Worm (Caenorhabditis elegans): ENCODE results near the gene T13F2.4.
A peak's percentile ranks its signal among the peaks of the same experiment; 100 is the strongest.

Gene T13F2.4

DNA sequence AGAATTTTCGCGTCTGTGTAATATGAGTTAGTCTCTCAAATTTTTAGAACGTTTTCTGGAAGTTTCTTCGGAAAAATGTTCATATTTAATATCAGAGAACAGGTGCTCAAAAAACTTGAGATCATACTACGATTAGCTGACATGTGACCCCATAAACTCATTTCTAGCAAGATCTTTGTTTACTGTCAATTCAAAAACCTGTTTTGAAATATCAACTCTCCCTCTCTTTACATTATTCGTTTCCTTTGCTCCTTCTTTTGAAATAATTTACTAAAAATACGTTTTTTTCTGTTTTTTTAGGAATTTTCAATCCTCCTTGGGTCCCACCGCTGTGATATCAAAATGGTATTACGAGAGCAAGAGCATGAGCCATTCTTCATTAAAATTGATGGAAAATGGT, 9.5 kb downstream of the T13F2.4 start, which contains the start of gene fat-4:
Gene fat-4 (plus strand): TSS at position 301 of the 400 bp plus-strand sequence.
- no peak for TF ChIP-seq ham-2 (GFP tag; optimal IDR thresholded peaks at IDR 0.05)
- TF ChIP-seq unc-62 (GFP tag; optimal IDR thresholded peaks at IDR 0.05): no peak
- TF ChIP-seq drap-1 (GFP tag; optimal IDR thresholded peaks at IDR 0.05): no peak
- TF ChIP-seq nhr-28 (tag; optimal IDR thresholded peaks at IDR 0.05): no peak
- no peak for TF ChIP-seq nhr-76 (tag; optimal IDR thresholded peaks at IDR 0.05)
- TF ChIP-seq elt-1 (tag; optimal IDR thresholded peaks at IDR 0.05; ENCODE audit: borderline replicate concordance, insufficient read depth): no peak
- TF ChIP-seq elt-3 (tag; optimal IDR thresholded peaks at IDR 0.05): no peak
- TF ChIP-seq sptf-1 (tag; optimal IDR thresholded peaks at IDR 0.05): no peak
- no peak for TF ChIP-seq mab-5 (tag; optimal IDR thresholded peaks at IDR 0.05)
- TF ChIP-seq M03D4.4 (tag; optimal IDR thresholded peaks at IDR 0.05): no peak
- no peak for TF ChIP-seq sem-2 (GFP tag; optimal IDR thresholded peaks at IDR 0.05)
- TF ChIP-seq mep-1 (tag; optimal IDR thresholded peaks at IDR 0.05): no peak
- no peak for TF ChIP-seq ztf-11 (tag; optimal IDR thresholded peaks at IDR 0.05)
- no peak for TF ChIP-seq mls-2 (tag; optimal IDR thresholded peaks at IDR 0.05)

DNA sequence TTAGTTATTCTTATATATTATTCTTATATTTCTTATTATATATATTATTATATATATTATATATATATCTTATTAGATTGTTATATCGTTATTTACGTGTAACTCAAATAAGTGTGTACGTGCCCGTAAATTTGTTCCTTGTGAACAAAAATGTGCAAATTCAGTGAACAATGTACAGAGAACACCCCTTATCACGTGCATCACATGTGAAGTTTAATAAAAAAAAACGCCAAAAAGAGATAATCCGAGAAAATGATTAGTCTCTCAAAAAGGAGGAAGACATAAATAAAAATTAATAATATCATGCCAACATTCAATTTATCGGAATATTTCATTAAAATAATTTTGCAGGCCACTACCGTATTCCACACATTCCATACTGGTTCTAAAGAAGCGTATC, 10.1 kb downstream of the T13F2.4 start:
- TF ChIP-seq unc-39 (tag; optimal IDR thresholded peaks at IDR 0.05): no peak
- no peak for TF ChIP-seq flh-1 (GFP tag; optimal IDR thresholded peaks at IDR 0.05)
- TF ChIP-seq nhr-237 (tag; optimal IDR thresholded peaks at IDR 0.05): no peak
- no peak for TF ChIP-seq snpc-4 (tag; optimal IDR thresholded peaks at IDR 0.05)

DNA sequence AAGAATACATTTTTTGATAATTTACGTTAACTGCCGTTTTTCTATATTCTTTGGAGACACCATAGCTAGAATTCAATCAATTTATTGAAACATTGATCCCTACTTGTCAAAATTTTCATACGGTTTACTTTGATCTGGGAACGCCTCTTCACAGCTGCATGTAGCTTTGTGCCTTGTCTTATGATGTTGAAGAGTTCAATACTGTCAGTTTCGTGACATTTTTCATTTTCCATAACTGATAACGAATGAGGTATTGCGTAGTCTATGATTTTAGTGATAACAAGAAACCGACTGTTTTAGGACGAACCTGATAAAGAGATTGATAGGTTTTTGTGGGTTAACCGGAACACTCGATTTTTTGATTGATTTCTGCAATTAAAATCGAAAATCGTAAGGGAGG, 11.8 kb downstream of the T13F2.4 start:
- TF ChIP-seq sem-2 (GFP tag; optimal IDR thresholded peaks at IDR 0.05) (no peak), nhr-12 (tag; optimal IDR thresholded peaks at IDR 0.05) (no peak), nhr-237 (tag; optimal IDR thresholded peaks at IDR 0.05) (no peak), pha-4 (tag; optimal IDR thresholded peaks at IDR 0.05) (no peak), ceh-83 (GFP tag; optimal IDR thresholded peaks at IDR 0.05) (no peak), drap-1 (GFP tag; optimal IDR thresholded peaks at IDR 0.05) (no peak), nhr-28 (tag; optimal IDR thresholded peaks at IDR 0.05) (no peak), bed-3 (GFP tag; optimal IDR thresholded peaks at IDR 0.05) (no peak), ceh-39 (tag; optimal IDR thresholded peaks at IDR 0.05) (no peak), zip-8 (tag; optimal IDR thresholded peaks at IDR 0.05) (no peak)

DNA sequence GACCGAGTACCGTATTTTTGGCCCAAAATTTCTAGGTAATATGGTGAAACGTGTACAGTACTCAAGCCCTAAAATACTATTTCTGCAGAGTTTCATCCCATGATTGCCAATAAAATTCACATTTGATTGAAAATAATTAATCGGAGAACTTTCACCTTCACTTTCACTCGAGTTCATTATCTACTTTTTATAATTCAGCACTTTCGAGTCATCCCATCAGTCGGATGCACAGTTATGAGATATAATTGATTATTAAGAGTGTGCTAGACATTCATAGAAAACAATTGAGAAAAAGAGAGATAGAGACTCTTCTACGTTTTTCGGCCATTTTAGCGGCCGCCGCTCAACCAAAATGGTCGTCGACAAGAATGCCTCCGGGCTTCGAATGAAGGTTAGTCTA, 13.1 kb downstream of the T13F2.4 start, which contains the start of gene fat-3:
Gene fat-3 (plus strand): TSS at position 313 of the 400 bp plus-strand sequence.
- TF ChIP-seq nhr-12 (tag; optimal IDR thresholded peaks at IDR 0.05) (no peak), drap-1 (GFP tag; optimal IDR thresholded peaks at IDR 0.05) (no peak), tbx-8 (GFP tag; optimal IDR thresholded peaks at IDR 0.05) (no peak), pha-4 (tag; optimal IDR thresholded peaks at IDR 0.05) (no peak), unc-120 (tag; optimal IDR thresholded peaks at IDR 0.05; ENCODE audit: poor library complexity, severe bottlenecking) (no peak), snpc-4 (tag; optimal IDR thresholded peaks at IDR 0.05) (no peak), nhr-2 (tag; optimal IDR thresholded peaks at IDR 0.05) (no peak), nhr-237 (tag; optimal IDR thresholded peaks at IDR 0.05) (no peak), blmp-1 (tag; optimal IDR thresholded peaks at IDR 0.05) (no peak), unc-62 (GFP tag; optimal IDR thresholded peaks at IDR 0.05) (no peak), lin-32 (GFP tag; optimal IDR thresholded peaks at IDR 0.05) (no peak), ham-2 (GFP tag; optimal IDR thresholded peaks at IDR 0.05) (no peak), M03D4.4 (tag; optimal IDR thresholded peaks at IDR 0.05) (no peak), hlh-1 (tag; optimal IDR thresholded peaks at IDR 0.05) (no peak), bed-3 (GFP tag; optimal IDR thresholded peaks at IDR 0.05) (no peak), ceh-43 (GFP tag; optimal IDR thresholded peaks at IDR 0.05) (no peak), mab-5 (tag; optimal IDR thresholded peaks at IDR 0.05) (no peak)

DNA sequence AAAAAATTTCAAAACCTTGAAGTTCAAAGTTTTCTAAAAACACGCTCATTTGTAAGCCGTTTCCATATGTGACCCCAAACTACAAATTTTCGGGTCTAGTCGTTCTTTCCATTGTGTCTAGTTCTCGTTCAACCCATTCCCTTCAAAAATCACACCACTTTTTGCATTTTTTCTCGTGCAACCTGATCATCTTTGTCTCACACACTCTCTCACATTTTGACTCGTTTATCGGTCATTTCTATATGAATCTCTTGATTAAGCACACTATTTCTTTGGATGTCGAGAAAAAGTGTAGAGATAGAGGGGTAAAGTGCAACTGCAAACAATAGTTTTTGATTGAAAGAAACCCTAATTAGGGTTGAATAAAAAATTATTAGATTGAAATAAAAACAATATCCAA, 13.9 kb downstream of the T13F2.4 start:
- TF ChIP-seq nhr-28 (tag; optimal IDR thresholded peaks at IDR 0.05) (no peak), lsy-2 (tag; optimal IDR thresholded peaks at IDR 0.05) (no peak), ceh-39 (tag; optimal IDR thresholded peaks at IDR 0.05) (peak; percentile 53), unc-120 (tag; optimal IDR thresholded peaks at IDR 0.05; ENCODE audit: poor library complexity, severe bottlenecking) (peak; percentile 52), ces-1 (GFP tag; optimal IDR thresholded peaks at IDR 0.05) (peak; percentile 66)

Measured in whole organism, mixed stage, embryonic.